Fruit fly (Drosophila melanogaster) S2 (cell line): ENCODE results near the gene CG7896.

Experiments used
- CG8478 ChIP-seq: fragments of >200 bp; optimal IDR thresholded peaks from 2 replicates; lab custom pipeline; 2018
- CTCF ChIP-seq, 2 experiments: fragments of >200 bp; optimal IDR thresholded peaks; 2 replicates each; lab custom pipeline; 2018

DNA sequence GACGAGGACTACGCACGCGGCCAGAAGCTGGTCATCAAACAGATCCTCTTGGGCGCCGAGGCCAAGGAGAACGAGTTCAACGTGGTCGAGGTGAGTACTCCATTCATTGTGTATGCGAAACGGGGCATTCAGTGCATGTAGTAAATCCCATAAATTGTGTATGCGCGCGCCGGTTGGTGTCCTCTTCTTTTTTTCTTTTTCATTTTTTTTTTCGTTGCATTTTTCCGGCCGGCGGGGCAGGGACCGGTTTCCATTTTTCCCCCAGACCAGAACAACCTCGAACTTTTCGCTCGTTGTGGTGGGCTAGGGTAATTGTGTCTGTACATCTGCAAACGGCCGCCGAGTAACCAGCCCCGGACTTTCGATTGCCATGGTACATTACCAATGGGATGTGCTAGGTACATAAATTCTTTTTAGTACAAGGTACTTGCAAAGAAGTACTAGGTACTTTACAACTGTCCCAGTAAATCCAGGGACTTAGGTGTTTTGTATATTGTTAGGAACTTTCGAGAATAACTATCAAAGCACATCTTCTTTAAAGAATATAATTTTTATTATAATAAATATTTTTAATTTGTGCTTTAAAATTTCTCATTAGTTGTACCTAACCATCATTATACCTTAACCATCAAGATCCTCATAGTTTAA lies 22.2 kb downstream of the CG7896 start:
- no peak for TF ChIP-seq CTCF (optimal IDR thresholded peaks at IDR 0.05; lab: Kevin White, UChicago)
- no peak for TF ChIP-seq CG8478 (lab: Kevin White, UChicago)
